Fruit fly (Drosophila melanogaster) whole organism: ENCODE data around the gene CG14050.

Source experiments
- CG8478 ChIP-seq: fragments of >200 bp; optimal IDR thresholded peaks from 2 replicates; lab custom pipeline; 2018; ENCODE audit warnings: inconsistent platforms
- Dll ChIP-seq: fragments of >200 bp; optimal IDR thresholded peaks from 2 replicates; lab custom pipeline; 2017
- psq ChIP-seq: fragments of >200 bp; optimal IDR thresholded peaks from 2 replicates; lab custom pipeline; 2017
- usp ChIP-seq: fragments of >200 bp; optimal IDR thresholded peaks from 2 replicates; lab custom pipeline; 2017; ENCODE audit warnings: missing biosample characterization, missing genetic modification characterization, mixed read lengths

dm6 chrX:2304514-2305235 lies 21.3 kb downstream of the CG14050 start:
- no peak for TF ChIP-seq psq (lab: Kevin White, UChicago)
- no peak for TF ChIP-seq usp
- TF ChIP-seq Dll (lab: Kevin White, UChicago), result no peak
- no peak for TF ChIP-seq CG8478
